Worm (Caenorhabditis elegans) whole organism, L3 larva: ENCODE measurements around the gene gpx-7.

Source experiments
- R02D3.7 ChIP-seq: fragments of 150-350 bp; optimal IDR thresholded peaks from 2 replicates; lab custom pipeline; 2014; ENCODE audit warnings: missing biosample characterization, missing genetic modification characterization
- egl-27 ChIP-seq: sonication (generic microtip); optimal IDR thresholded peaks from 4 replicates; lab custom pipeline; 2017; ENCODE audit warnings: missing biosample characterization, missing genetic modification reagents, missing genetic modification characterization
- fos-1 ChIP-seq: fragments of 150-350 bp; optimal IDR thresholded peaks from 2 replicates; lab custom pipeline; 2014; ENCODE audit warnings: missing biosample characterization, missing genetic modification characterization
- mdl-1 ChIP-seq: fragments of 150-350 bp; optimal IDR thresholded peaks from 2 replicates; lab custom pipeline; 2014; ENCODE audit warnings: missing biosample characterization, missing genetic modification characterization
- nfya-1 ChIP-seq: sonication (generic microtip); optimal IDR thresholded peaks from 2 replicates; lab custom pipeline; 2017; ENCODE audit warnings: missing genetic modification characterization, mild to moderate bottlenecking, missing compliant biosample characterization, antibody characterized with exemption, moderate library complexity; ENCODE audit not compliant: insufficient read depth
- nhr-11 ChIP-seq: fragments of 150-350 bp; optimal IDR thresholded peaks from 2 replicates; lab custom pipeline; 2014; ENCODE audit warnings: missing biosample characterization, missing genetic modification characterization
- nhr-237 ChIP-seq: fragments of 150-350 bp; optimal IDR thresholded peaks from 2 replicates; lab custom pipeline; 2014; ENCODE audit warnings: missing biosample characterization, missing genetic modification characterization
- nhr-25 ChIP-seq: sonication (generic microtip); optimal IDR thresholded peaks from 2 replicates; lab custom pipeline; 2017; ENCODE audit warnings: missing biosample characterization, missing genetic modification characterization
- pha-4 ChIP-seq: fragments of 150-350 bp; optimal IDR thresholded peaks from 2 replicates; lab custom pipeline; 2014; ENCODE audit warnings: missing biosample characterization, missing genetic modification reagents, missing genetic modification characterization
- ztf-11 ChIP-seq: fragments of 150-350 bp; optimal IDR thresholded peaks from 2 replicates; lab custom pipeline; 2014; ENCODE audit warnings: missing biosample characterization, missing genetic modification characterization
- ztf-4 ChIP-seq: fragments of 150-350 bp; optimal IDR thresholded peaks from 2 replicates; lab custom pipeline; 2014; ENCODE audit warnings: missing biosample characterization, missing genetic modification characterization

DNA sequence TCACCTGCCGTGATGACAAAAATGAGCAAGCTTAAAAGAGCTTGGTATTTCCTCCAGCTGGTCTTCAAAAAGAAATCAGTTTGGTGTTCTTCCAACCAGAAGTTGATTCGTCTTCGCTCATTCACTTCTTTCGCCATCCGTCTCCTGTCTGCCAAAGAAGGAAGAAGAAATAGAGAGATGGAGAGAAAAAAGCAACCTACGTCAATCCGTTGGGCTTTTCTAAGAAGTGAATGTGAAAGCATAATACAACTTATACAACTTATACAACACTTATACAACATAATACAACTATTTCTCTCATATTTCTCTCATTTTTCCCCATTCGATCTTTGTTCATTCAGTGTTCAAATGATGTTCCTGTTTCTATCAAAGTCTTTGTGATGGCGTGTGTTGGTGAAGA lies 11.4 kb upstream of the gpx-7 start:
- no peak for TF ChIP-seq nhr-25 (tag; lab: Kevin White, UChicago)
- TF ChIP-seq fos-1 (tag; lab: Kevin White, UChicago) = no peak
- no peak for TF ChIP-seq egl-27 (tag; lab: Kevin White, UChicago)
- no peak for TF ChIP-seq R02D3.7 (tag; lab: Kevin White, UChicago)
- TF ChIP-seq nhr-11 (tag; lab: Kevin White, UChicago) = no peak
- no peak for TF ChIP-seq nhr-237 (tag; lab: Kevin White, UChicago)
- TF ChIP-seq nfya-1 (tag; lab: Kevin White, UChicago) = peak; percentile 9
- no peak for TF ChIP-seq ztf-11
- no peak for TF ChIP-seq mdl-1 (tag; lab: Kevin White, UChicago)
- no peak for TF ChIP-seq pha-4
- no peak for TF ChIP-seq ztf-4 (tag; lab: Kevin White, UChicago)
